Fruit fly (Drosophila melanogaster): ENCODE measurements around the gene CG44261.

Gene CG44261

DNA sequence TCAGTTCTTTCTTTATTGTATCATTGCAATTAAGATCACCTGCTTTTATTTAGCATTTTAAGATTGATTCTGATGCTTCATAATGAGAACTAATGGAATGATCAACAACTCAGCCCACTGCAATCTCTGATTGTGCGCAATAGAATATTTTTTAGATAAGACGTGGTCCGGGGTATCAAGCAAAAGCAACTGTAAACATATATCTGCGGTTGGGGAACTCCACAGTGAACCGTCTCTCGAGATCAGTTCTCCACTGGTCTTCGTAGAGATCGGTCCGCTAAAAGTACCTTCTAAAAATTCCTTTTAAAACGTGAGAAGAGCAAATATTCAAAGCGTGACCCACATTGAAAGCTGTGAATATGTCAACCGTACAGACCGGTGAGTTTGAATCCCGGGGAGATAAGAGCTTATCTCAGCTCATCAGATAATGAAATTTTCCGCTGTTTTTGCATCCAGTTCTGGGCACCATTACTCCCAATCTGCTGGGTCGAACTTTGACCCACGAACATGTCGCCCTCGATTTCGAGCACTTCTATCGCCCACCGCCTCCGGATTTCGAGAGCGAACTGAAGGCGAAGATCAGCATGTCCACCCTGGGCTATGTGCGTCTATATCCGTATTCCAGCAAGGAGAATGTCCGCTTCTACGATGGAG lies 44.8 kb downstream of the CG44261 start, which contains the start of gene CG18473:
Gene CG18473 (plus strand): TSS at position 240 of the 654 bp plus-strand sequence.
- TF ChIP-seq ttk (optimal IDR thresholded peaks at IDR 0.05) (no peak), insv (optimal IDR thresholded peaks at IDR 0.05) (no peak), Myc (optimal IDR thresholded peaks at IDR 0.05) (no peak), h (optimal IDR thresholded peaks at IDR 0.05) (no peak), Sin3A (optimal IDR thresholded peaks at IDR 0.05) (no peak), psq (optimal IDR thresholded peaks at IDR 0.05) (no peak)

DNA sequence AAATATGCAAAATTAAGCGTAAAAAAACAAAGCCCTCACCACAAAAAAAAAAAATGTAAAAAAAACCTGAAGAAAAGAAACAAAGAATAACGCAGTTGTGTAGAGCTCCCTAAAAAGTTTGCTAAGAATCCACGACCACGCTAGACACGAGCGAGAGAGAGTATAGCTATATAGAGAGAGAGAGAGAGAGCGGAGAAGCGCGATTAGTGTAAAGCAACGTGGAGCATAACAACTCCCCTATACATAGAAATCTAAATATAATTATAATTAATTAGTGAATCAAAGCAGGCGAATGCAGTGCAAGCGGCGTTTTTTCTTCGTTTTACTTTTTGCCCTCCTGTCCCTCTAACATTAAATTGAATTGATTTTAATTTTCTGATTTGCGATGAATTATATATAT lies 48.6 kb downstream of the CG44261 start:
- no peak for TF ChIP-seq Myc (optimal IDR thresholded peaks at IDR 0.05)
- no peak for TF ChIP-seq h (optimal IDR thresholded peaks at IDR 0.05)
- TF ChIP-seq Sin3A (optimal IDR thresholded peaks at IDR 0.05), result no peak
- no peak for TF ChIP-seq psq (optimal IDR thresholded peaks at IDR 0.05)
- no peak for TF ChIP-seq ttk (optimal IDR thresholded peaks at IDR 0.05)
- TF ChIP-seq insv (optimal IDR thresholded peaks at IDR 0.05), result no peak

All from Kc167 (cell line).